Worm (Caenorhabditis elegans): ENCODE data around the gene gpr-2.
A peak's percentile ranks its signal among the peaks of the same experiment; 100 is the strongest.

gpr-2 gene

DNA sequence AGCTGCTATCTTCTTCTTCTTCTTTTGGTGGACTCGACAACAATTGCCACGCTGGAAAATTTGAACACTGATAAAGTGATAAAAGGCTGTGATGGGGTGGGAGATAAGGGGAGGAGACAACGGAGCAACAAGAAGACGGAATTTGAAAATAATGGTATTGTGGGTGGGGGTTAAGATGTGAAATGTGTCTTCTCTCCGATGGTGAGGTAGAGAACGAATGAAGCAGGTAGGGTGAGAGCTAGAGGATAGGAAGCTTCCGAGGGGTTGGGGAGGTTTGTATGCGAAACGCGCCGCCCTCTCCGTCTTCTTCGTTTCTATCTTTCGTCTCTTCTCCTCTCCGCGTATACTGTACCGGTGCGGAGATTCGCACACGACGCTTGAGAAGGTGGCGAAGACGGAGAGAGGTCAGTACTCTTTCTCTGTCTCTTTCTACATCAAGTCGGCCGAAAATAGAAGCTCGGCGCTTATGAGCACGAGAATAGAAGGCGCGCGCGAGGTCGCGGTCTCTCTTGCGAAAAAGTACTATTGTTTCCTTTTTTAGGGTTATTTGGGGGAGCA, 37.5 kb downstream of the gpr-2 start, which contains the start of gene chtb-1:
Gene chtb-1 (minus strand): TSS at position 51 of the 558 bp plus-strand sequence.
- TF ChIP-seq ctbp-1 (GFP tag; IDR thresholded peaks at IDR 0.05): no peak
- TF ChIP-seq set-16 (GFP tag; IDR thresholded peaks at IDR 0.05): peak; percentile 52

ce11 chrIII:9353814-9354213, 39.1 kb downstream of the gpr-2 start:
- TF ChIP-seq T26A8.4 (GFP tag; IDR thresholded peaks at IDR 0.05): no peak
- no peak for TF ChIP-seq egl-43 (GFP tag; IDR thresholded peaks at IDR 0.05)
- no peak for TF ChIP-seq ctbp-1 (GFP tag; IDR thresholded peaks at IDR 0.05)
- TF ChIP-seq hlh-30 (tag; optimal IDR thresholded peaks at IDR 0.05; ENCODE audit: insufficient read depth): peak; percentile 79
- no peak for TF ChIP-seq daf-19 (GFP tag; conservative IDR thresholded peaks at IDR 0.05)
- no peak for TF ChIP-seq ceh-20 (GFP tag; IDR thresholded peaks at IDR 0.05)
- TF ChIP-seq hlh-11 (tag; optimal IDR thresholded peaks at IDR 0.05): peak; percentile 26
- no peak for TF ChIP-seq ZK337.2 (GFP tag; IDR thresholded peaks at IDR 0.05)
- TF ChIP-seq ztf-7 (tag; optimal IDR thresholded peaks at IDR 0.05): no peak
- TF ChIP-seq set-16 (GFP tag; IDR thresholded peaks at IDR 0.05): peak; percentile 53
- no peak for TF ChIP-seq mxl-3 (GFP tag; optimal IDR thresholded peaks at IDR 0.05)
- no peak for TF ChIP-seq dmd-9 (GFP tag; IDR thresholded peaks at IDR 0.05)
- no peak for TF ChIP-seq F49E8.2 (tag; optimal IDR thresholded peaks at IDR 0.05; ENCODE audit: borderline replicate concordance)
- TF ChIP-seq lin-13 (GFP tag; optimal IDR thresholded peaks at IDR 0.05): no peak

DNA sequence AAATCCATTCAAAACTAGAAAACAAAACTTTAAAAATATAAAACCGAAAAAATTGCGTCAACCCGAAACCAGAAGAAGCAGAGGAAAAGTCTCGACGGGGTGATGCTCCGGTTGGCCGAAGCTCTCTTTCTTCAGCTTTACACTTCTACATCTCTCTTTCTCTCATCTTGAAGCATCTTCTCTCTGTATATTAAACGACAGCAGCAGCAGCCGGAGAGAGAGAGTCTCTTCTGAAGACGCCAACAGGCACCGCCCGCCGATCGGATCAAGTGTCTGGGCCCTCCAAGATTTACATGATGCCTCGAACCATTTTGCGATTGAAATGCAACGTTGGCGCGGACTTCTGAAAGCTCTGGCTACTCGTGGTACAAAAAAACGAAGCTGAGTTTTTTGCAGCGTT, 46.2 kb downstream of the gpr-2 start:
- peak; percentile 53 for TF ChIP-seq aha-1 (tag)
- no peak for TF ChIP-seq zip-11 (GFP tag; IDR thresholded peaks at IDR 0.05)
- TF ChIP-seq set-16 (GFP tag; IDR thresholded peaks at IDR 0.05): peak; percentile 34; the same call in 1 of the 2 replicates
- TF ChIP-seq F44E2.7 (GFP tag; IDR thresholded peaks at IDR 0.05): no peak
- peak; percentile 17 for TF ChIP-seq mes-2 (tag; optimal IDR thresholded peaks at IDR 0.05; ENCODE audit: poor library complexity, severe bottlenecking)
- TF ChIP-seq egl-43 (GFP tag; IDR thresholded peaks at IDR 0.05): no peak
- TF ChIP-seq daf-16 (GFP tag; optimal IDR thresholded peaks at IDR 0.05): no peak
- TF ChIP-seq daf-16 (tag; optimal IDR thresholded peaks at IDR 0.05): no peak
- TF ChIP-seq hlh-11 (tag; optimal IDR thresholded peaks at IDR 0.05): peak; percentile 35
- TF ChIP-seq daf-12 (tag; optimal IDR thresholded peaks at IDR 0.05): no peak
- TF ChIP-seq unc-130 (GFP tag; optimal IDR thresholded peaks at IDR 0.05): no peak
- no peak for TF ChIP-seq ceh-44 (GFP tag; IDR thresholded peaks at IDR 0.05)
- no peak for TF ChIP-seq ceh-62 (tag; optimal IDR thresholded peaks at IDR 0.05)
- TF ChIP-seq Y75B8A.6 (GFP tag; IDR thresholded peaks at IDR 0.05): no peak
- TF ChIP-seq nhr-102 (tag; optimal IDR thresholded peaks at IDR 0.05): no peak
- no peak for TF ChIP-seq ZK337.2 (GFP tag; IDR thresholded peaks at IDR 0.05)
- TF ChIP-seq nhr-41 (GFP tag; IDR thresholded peaks at IDR 0.05): no peak

DNA sequence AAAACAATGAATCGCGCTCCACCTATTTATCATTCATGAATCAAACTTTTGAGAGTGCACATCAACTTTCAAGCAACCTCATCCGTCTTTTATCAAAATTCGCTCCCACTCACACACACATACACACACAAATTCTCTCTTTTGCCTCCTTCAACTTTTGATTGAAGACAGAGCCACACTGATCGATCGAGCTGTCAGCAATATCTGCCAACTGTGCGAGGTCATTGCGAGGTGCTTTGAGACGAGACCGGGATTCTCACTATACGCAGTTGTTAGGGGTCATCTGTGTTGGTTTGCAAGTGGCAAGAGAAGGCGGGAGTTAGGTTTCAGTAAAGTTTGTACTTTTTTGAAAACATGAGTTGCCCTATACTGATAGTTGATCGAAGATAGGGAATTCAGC, 46.9 kb downstream of the gpr-2 start:
- TF ChIP-seq unc-62 (GFP tag; optimal IDR thresholded peaks at IDR 0.05 in 1 of 2) (peak in 1 of 2 experiments; percentile 83), unc-62 (tag; optimal IDR thresholded peaks at IDR 0.05) (no peak), F49E8.2 (tag; optimal IDR thresholded peaks at IDR 0.05; ENCODE audit: borderline replicate concordance) (no peak), hlh-11 (tag; optimal IDR thresholded peaks at IDR 0.05) (peak; percentile 16), gei-8 (GFP tag; optimal IDR thresholded peaks at IDR 0.05) (no peak)

- no peak for TF ChIP-seq ces-1 (GFP tag; optimal IDR thresholded peaks at IDR 0.05)
- no peak for TF ChIP-seq pqm-1 (tag; optimal IDR thresholded peaks at IDR 0.05)
- TF ChIP-seq vab-7 (GFP tag; IDR thresholded peaks at IDR 0.05): no peak
- no peak for TF ChIP-seq zfp-2 (tag; optimal IDR thresholded peaks at IDR 0.05)
- no peak for TF ChIP-seq ceh-82 (tag; optimal IDR thresholded peaks at IDR 0.05)
- no peak for TF ChIP-seq saeg-2 (GFP tag; IDR thresholded peaks at IDR 0.05)
- no peak for TF ChIP-seq sdz-12 (GFP tag; optimal IDR thresholded peaks at IDR 0.05)
- TF ChIP-seq lin-1 (GFP tag; IDR thresholded peaks at IDR 0.05): no peak
- no peak for TF ChIP-seq nhr-6 (tag; optimal IDR thresholded peaks at IDR 0.05)
These were observed 48.6 kb downstream of the gpr-2 start, which contains the start of gene emb-9 for ce11 chrIII:9344347-9344746. Gene emb-9, minus strand, starts transcription at chrIII:9344447.
